Fruit fly (Drosophila melanogaster) whole organism, adult: ENCODE data around the gene Swip-1.

Experiments
- CG11617 ChIP-seq: fragments of 200-800 bp; sonication (Bioruptor generic); optimal IDR thresholded peaks from 2 replicates; lab custom pipeline; 2017; ENCODE audit warnings: mild to moderate bottlenecking, missing biosample characterization, missing genetic modification reagents, missing genetic modification characterization
- CG12768 ChIP-seq: fragments of 200-800 bp; sonication (Bioruptor generic); optimal IDR thresholded peaks from 2 replicates; lab custom pipeline; 2017; ENCODE audit warnings: missing biosample characterization, missing genetic modification characterization, mild to moderate bottlenecking, moderate library complexity, missing genetic modification reagents
- Crg-1 ChIP-seq: fragments of 200-800 bp; sonication (Bioruptor generic); optimal IDR thresholded peaks from 2 replicates; lab custom pipeline; 2016; ENCODE audit warnings: missing biosample characterization, missing genetic modification characterization
- bab1 ChIP-seq: fragments of 200-800 bp; sonication (Bioruptor generic); optimal IDR thresholded peaks from 3 replicates; lab custom pipeline; 2019; ENCODE audit warnings: missing biosample characterization, mild to moderate bottlenecking, missing genetic modification characterization, moderate library complexity
- cic ChIP-seq: fragments of 200-800 bp; sonication (Bioruptor generic); optimal IDR thresholded peaks from 2 replicates; lab custom pipeline; 2017; ENCODE audit warnings: missing biosample characterization, mild to moderate bottlenecking, missing genetic modification characterization, moderate library complexity
- ovo ChIP-seq: fragments of 200-800 bp; sonication (Bioruptor generic); optimal IDR thresholded peaks from 2 replicates; lab custom pipeline; 2016; ENCODE audit warnings: missing biosample characterization, missing genetic modification characterization

DNA sequence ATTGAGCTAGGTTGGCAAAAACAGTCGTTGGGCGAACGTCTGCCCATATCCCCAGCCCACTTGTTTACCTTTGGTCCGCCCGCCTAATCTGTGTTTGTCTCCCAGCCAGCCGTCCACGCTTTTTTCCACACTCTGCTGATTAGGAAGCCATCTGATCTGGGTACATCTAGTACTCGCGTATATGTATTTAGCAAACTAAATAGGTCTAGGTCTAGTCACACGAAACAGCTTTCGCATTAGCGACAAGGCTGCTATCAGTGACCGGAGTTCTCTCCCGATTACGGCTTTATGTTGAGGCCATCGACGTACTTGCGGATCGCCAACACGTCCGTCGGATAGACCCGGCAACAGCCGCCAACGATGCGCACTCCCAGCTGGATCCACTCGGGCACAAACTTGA is 31.4 kb downstream of the Swip-1 start:
- no peak for TF ChIP-seq ovo (GFP tag; lab: Kevin White, UChicago)
- TF ChIP-seq cic (GFP tag; lab: Kevin White, UChicago), result peak; percentile 47
- TF ChIP-seq CG12768 (GFP tag; lab: Kevin White, UChicago), result peak; percentile 3
- TF ChIP-seq bab1 (GFP tag; lab: Kevin White, UChicago), result no peak
- TF ChIP-seq Crg-1, result no peak
- no peak for TF ChIP-seq CG11617 (GFP tag; lab: Kevin White, UChicago)
